Worm (Caenorhabditis elegans) whole organism, early embryonic: ENCODE data around the gene Y45F10C.2.

Experiments
- B0310.2 ChIP-seq: sonication (generic microtip); optimal IDR thresholded peaks from 2 replicates; lab custom pipeline; 2016; ENCODE audit warnings: mild to moderate bottlenecking, missing genetic modification characterization, missing compliant biosample characterization
- F13C5.2 ChIP-seq: sonication (generic microtip); optimal IDR thresholded peaks from 2 replicates; lab custom pipeline; 2017; ENCODE audit warnings: mild to moderate bottlenecking, missing genetic modification characterization, inconsistent platforms, missing compliant biosample characterization
- aly-1 ChIP-seq: sonication (generic microtip); optimal IDR thresholded peaks from 2 replicates; lab custom pipeline; 2016; ENCODE audit warnings: missing genetic modification characterization, missing compliant biosample characterization
- ama-1 ChIP-seq: fragments of 150-350 bp; optimal IDR thresholded peaks from 2 replicates; lab custom pipeline; 2014
- ceh-13 ChIP-seq: fragments of 200-800 bp; sonication (Bioruptor generic); optimal IDR thresholded peaks from 2 replicates; lab custom pipeline; 2018; ENCODE audit warnings: mild to moderate bottlenecking, missing genetic modification characterization, missing compliant biosample characterization
- ceh-36 ChIP-seq: sonication (generic microtip); optimal IDR thresholded peaks from 2 replicates; lab custom pipeline; 2016; ENCODE audit warnings: missing genetic modification characterization, inconsistent platforms, missing compliant biosample characterization
- ets-7 ChIP-seq: sonication (generic microtip); optimal IDR thresholded peaks from 2 replicates; lab custom pipeline; 2016; ENCODE audit warnings: missing genotype, missing genetic modification characterization, missing compliant biosample characterization
- flt-1 ChIP-seq: fragments of 200-800 bp; sonication (Bioruptor generic); IDR thresholded peaks from 2 replicates; pipeline ENCODE4 v1.3.6; 2022; ENCODE audit warnings: missing genetic modification characterization, missing compliant biosample characterization
- hmbx-1 ChIP-seq: sonication (generic microtip); optimal IDR thresholded peaks from 2 replicates; lab custom pipeline; 2016; ENCODE audit warnings: mild to moderate bottlenecking, missing genetic modification characterization, missing compliant biosample characterization
- hmg-4 ChIP-seq: fragments of 200-800 bp; sonication (Bioruptor generic); optimal IDR thresholded peaks from 2 replicates; lab custom pipeline; 2018; ENCODE audit warnings: mild to moderate bottlenecking, missing genetic modification characterization, missing compliant biosample characterization
- hnd-1 ChIP-seq: sonication (generic microtip); optimal IDR thresholded peaks from 2 replicates; lab custom pipeline; 2016; ENCODE audit warnings: missing genetic modification characterization, missing compliant biosample characterization
- pes-1 ChIP-seq: fragments of 200-800 bp; sonication (Bioruptor generic); IDR thresholded peaks from 2 replicates; pipeline ENCODE4 v1.3.6; 2022; ENCODE audit warnings: missing genetic modification reagents, missing genetic modification characterization, missing compliant biosample characterization
- scrt-1 ChIP-seq: fragments of 200-800 bp; sonication (Bioruptor generic); IDR thresholded peaks from 2 replicates; pipeline ENCODE4 v1.3.6; 2022; ENCODE audit warnings: missing genetic modification characterization, missing compliant biosample characterization
- sea-1 ChIP-seq: fragments of 200-800 bp; sonication (Bioruptor generic); conservative IDR thresholded peaks from 2 replicates; pipeline ENCODE4 v1.3.6; 2022; ENCODE audit warnings: missing genetic modification characterization, missing compliant biosample characterization
- tbx-11 ChIP-seq: fragments of 200-800 bp; sonication (Bioruptor generic); IDR thresholded peaks from 2 replicates; pipeline ENCODE4 v1.3.6; 2022; ENCODE audit warnings: missing genetic modification characterization, missing compliant biosample characterization
- tbx-37 ChIP-seq: fragments of 200-800 bp; sonication (Bioruptor generic); conservative IDR thresholded peaks from 2 replicates; pipeline ENCODE4 v1.3.6; 2022; ENCODE audit warnings: missing genetic modification reagents, missing genetic modification characterization, missing compliant biosample characterization
- tra-4 ChIP-seq: sonication (generic microtip); optimal IDR thresholded peaks from 2 replicates; lab custom pipeline; 2017; ENCODE audit warnings: missing genetic modification characterization, missing compliant biosample characterization

Gene Y45F10C.2

DNA sequence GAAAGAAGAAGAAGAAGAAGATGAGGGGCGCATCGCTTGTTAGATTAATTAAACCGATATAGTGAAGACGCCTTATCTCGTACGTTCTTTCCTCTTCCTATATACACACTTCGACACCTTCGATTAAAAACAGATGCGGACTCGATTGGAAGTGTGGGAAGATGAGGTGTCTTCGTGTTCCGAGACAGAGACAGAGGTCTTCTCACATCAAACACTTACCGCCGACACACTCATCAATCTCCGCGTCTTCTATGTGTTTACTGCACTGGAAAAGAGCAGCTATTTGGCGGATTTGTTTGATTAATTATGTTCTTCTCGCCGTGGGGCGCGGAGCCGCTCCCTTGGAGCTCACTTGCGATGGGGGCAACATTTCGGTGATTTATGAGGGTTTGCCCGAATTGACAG is 36.9 kb upstream of the Y45F10C.2 start:
- no peak for TF ChIP-seq hmbx-1 (tag; lab: Kevin White, UChicago)
- TF ChIP-seq flt-1 (GFP tag; lab: Robert Waterston, UW), result no peak

DNA sequence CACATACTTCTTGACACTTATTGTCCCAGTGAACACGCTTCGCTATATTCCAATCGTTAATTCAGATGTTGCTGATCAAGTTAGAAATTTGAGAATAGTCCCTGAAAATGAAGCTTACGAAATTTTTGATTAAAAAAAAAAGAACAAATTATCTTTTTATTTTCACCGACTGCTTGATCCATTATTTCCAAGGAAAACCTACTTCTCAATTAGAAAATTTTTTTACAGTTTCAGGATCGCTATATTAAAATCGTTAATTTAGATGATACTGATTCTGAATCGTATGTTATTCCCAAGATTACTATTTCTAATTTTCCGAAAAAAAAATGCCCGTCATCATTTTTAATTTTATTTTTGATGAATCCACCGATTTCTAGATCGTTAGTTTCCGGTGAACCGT is 36.1 kb upstream of the Y45F10C.2 start, which contains the start of gene T23G4.127:
TSS of gene T23G4.127 (minus strand) at position 101 of the 400 bp plus-strand sequence.
- no peak for TF ChIP-seq ceh-13 (GFP tag; lab: Kevin White, UChicago)
- TF ChIP-seq F13C5.2 (tag; lab: Kevin White, UChicago), result no peak
- TF ChIP-seq pes-1 (GFP tag; lab: Robert Waterston, UW), result no peak
- no peak for TF ChIP-seq hnd-1 (tag; lab: Kevin White, UChicago)
- no peak for TF ChIP-seq scrt-1
- TF ChIP-seq ama-1 (lab: Kevin White, UChicago), result no peak
- TF ChIP-seq B0310.2, result no peak
- no peak for TF ChIP-seq hmbx-1 (tag; lab: Kevin White, UChicago)
- TF ChIP-seq tbx-37 (GFP tag; lab: Robert Waterston, UW), result no peak
- TF ChIP-seq tra-4 (tag; lab: Kevin White, UChicago), result no peak

DNA sequence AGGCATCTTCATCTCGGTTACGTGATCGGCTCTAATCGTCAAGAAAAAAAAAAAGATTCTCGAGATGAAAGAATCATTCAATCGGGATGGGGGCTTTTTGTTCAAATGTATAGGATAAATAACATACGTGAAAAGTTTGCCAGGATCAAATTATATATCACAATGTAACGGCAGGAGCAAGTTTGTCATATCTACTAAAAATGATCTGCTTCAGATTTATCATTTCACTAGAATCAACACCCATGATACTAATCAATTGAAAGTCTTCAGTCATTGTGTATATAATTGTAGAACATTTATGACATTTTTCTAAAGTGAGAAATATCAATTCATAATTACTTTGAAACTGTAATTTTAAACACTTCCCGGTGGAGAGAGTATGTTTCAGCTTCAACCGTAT is 34.4 kb upstream of the Y45F10C.2 start:
- no peak for TF ChIP-seq F13C5.2 (tag; lab: Kevin White, UChicago)
- no peak for TF ChIP-seq hnd-1 (tag; lab: Kevin White, UChicago)
- no peak for TF ChIP-seq ceh-13 (GFP tag; lab: Kevin White, UChicago)
- no peak for TF ChIP-seq ceh-36 (tag; lab: Kevin White, UChicago)
- TF ChIP-seq ama-1 (lab: Kevin White, UChicago), result no peak
- no peak for TF ChIP-seq B0310.2
- TF ChIP-seq hmg-4 (GFP tag; lab: Kevin White, UChicago), result no peak
- no peak for TF ChIP-seq aly-1 (tag; lab: Kevin White, UChicago)
- TF ChIP-seq scrt-1, result no peak
- no peak for TF ChIP-seq tra-4 (tag; lab: Kevin White, UChicago)
- no peak for TF ChIP-seq pes-1 (GFP tag; lab: Robert Waterston, UW)
- no peak for TF ChIP-seq hmbx-1 (tag; lab: Kevin White, UChicago)
- TF ChIP-seq ets-7, result no peak

DNA sequence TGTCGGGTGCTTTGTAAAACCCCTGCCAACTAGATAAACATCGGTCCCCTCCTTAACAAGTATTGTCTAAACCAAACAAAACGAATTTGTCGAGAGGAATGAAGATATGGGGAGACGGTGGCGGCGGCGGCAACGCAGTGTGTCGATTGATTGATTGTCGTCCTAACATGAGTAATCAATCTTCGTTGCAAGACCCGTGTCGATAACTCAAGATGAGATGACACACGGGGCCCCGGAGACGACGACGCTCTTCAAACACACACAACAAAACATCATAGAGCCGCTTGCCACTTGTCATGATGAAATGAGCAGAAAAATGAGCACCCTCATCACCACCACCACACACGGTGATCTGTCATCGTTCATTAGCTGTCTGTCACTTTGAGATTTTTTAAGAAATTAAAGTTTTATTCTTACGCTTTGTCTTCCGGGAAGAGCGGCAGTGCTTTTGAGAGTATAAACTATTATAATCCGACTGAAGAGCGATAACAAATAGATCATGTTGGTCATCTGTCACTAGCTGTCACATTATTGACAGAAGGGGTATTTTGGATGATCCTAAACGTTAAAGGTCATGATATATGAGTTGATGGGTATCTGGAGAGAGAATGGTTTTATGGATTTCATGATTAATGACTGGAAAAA is 33.4 kb upstream of the Y45F10C.2 start:
- TF ChIP-seq scrt-1, result no peak
- no peak for TF ChIP-seq hmg-4 (GFP tag; lab: Kevin White, UChicago)
- no peak for TF ChIP-seq ama-1 (lab: Kevin White, UChicago)

DNA sequence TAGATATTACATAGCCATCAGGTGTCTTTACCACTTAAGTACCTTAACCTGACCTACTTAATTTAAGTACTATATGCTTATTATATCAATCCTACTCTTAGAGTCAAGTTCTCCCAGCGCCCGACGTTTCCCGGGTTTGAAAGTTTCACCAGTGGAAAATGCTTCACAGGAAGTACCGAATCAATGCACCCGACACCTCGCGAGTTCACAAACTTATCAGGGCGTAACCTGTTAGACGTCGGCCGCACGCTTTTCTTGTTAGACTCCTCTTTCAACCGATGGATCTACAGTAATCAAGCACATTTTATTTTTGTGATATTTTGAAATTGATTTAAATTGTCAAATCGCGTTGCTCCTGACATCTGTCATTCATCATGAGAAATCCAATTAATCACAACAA is 32.8 kb upstream of the Y45F10C.2 start:
- TF ChIP-seq ceh-36 (tag; lab: Kevin White, UChicago) (no peak), B0310.2 (no peak), aly-1 (tag; lab: Kevin White, UChicago) (no peak), hmg-4 (GFP tag; lab: Kevin White, UChicago) (no peak), hnd-1 (tag; lab: Kevin White, UChicago) (no peak), tra-4 (tag; lab: Kevin White, UChicago) (no peak), flt-1 (GFP tag; lab: Robert Waterston, UW) (no peak), tbx-11 (GFP tag; lab: Robert Waterston, UW) (no peak)

DNA sequence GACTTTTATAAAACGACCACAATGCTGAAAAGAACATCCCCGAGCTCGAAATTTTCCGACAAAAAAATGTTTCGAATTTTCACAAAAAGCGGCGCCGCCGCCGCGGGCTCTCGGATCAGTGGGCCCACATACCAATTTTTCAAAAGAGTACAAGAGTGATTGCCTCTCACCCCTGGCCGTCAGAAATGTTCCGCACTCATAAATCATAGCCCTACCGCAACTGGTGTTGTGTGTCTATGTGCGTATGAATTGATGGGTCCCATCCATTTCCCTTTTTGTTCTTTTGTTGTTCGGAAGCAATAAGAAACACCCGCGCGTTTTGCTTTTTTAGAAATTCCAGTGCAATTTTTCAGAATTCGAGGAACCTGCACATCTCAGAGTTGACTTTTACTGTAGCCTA is 32.1 kb upstream of the Y45F10C.2 start:
- TF ChIP-seq ceh-36 (tag; lab: Kevin White, UChicago) (no peak), B0310.2 (no peak), ceh-13 (GFP tag; lab: Kevin White, UChicago) (no peak), tbx-11 (GFP tag; lab: Robert Waterston, UW) (no peak), ets-7 (no peak), ama-1 (lab: Kevin White, UChicago) (no peak), scrt-1 (no peak), aly-1 (tag; lab: Kevin White, UChicago) (no peak), hmbx-1 (tag; lab: Kevin White, UChicago) (no peak), tra-4 (tag; lab: Kevin White, UChicago) (no peak), hmg-4 (GFP tag; lab: Kevin White, UChicago) (no peak), pes-1 (GFP tag; lab: Robert Waterston, UW) (no peak), hnd-1 (tag; lab: Kevin White, UChicago) (no peak), F13C5.2 (tag; lab: Kevin White, UChicago) (no peak), tbx-37 (GFP tag; lab: Robert Waterston, UW) (no peak), flt-1 (GFP tag; lab: Robert Waterston, UW) (no peak), sea-1 (no peak)

DNA sequence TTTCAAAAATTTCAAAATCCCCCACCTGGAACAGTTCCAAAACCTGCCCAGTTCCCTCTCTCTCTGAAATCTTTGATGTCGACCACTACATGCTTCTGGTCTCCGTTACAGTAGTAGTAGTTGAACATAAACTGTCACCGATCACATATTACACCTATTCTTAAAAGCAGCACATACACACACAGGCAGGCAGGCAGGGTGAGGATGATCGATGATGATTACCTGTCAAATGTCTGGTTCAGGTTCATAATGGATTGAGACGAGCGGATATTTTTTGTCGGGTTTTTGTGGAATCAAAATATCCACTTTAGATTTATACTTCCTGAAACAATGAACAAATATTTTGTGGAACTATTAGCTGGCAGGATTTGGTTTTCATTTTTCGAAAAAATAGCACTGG is 31.5 kb upstream of the Y45F10C.2 start:
- TF ChIP-seq hmg-4 (GFP tag; lab: Kevin White, UChicago) (no peak), flt-1 (GFP tag; lab: Robert Waterston, UW) (no peak), sea-1 (no peak), aly-1 (tag; lab: Kevin White, UChicago) (no peak), hmbx-1 (tag; lab: Kevin White, UChicago) (no peak), ama-1 (lab: Kevin White, UChicago) (no peak), ceh-13 (GFP tag; lab: Kevin White, UChicago) (no peak), tbx-37 (GFP tag; lab: Robert Waterston, UW) (no peak), ets-7 (no peak), ceh-36 (tag; lab: Kevin White, UChicago) (no peak), B0310.2 (no peak), scrt-1 (no peak), pes-1 (GFP tag; lab: Robert Waterston, UW) (no peak), tbx-11 (GFP tag; lab: Robert Waterston, UW) (no peak), tra-4 (tag; lab: Kevin White, UChicago) (no peak), hnd-1 (tag; lab: Kevin White, UChicago) (no peak), F13C5.2 (tag; lab: Kevin White, UChicago) (no peak)
